Fruit fly (Drosophila melanogaster): ENCODE measurements around the gene Rsph9.

The Rsph9 gene

DNA sequence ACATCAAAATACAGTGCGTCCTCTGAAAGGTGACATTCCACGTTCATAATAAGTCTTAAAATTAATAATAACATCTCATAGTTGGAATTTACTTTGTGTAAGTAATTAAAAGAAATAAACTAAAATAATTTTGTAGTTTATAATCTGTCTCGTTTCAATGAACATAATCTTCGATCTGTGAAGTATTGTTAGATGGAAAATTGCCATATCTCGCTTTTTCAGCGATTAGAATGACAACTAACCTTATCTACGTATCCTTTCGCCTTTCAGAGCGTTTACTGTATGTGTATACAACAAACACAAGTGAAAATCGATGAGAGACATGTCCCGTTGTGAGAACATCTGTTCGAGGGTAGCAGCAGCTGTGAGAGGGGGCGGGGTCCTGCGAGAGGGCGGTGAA is 30.1 kb downstream of the Rsph9 start (continued):
- TF ChIP-seq CG8765 (GFP tag; IDR thresholded peaks at IDR 0.05) (no peak), CG9215 (GFP tag; IDR thresholded peaks at IDR 0.05) (peak; percentile 49), CG4282 (GFP tag; optimal IDR thresholded peaks at IDR 0.05) (no peak), CG14710 (tag; optimal IDR thresholded peaks at IDR 0.05) (peak; percentile 87), CG10267 (tag; optimal IDR thresholded peaks at IDR 0.05) (peak; percentile 66), CG17568 (GFP tag; optimal IDR thresholded peaks at IDR 0.05) (peak; percentile 69), CG2129 (GFP tag; IDR thresholded peaks at IDR 0.05; ENCODE audit: partially characterized antibody) (no peak), Awh (GFP tag; IDR thresholded peaks at IDR 0.05) (no peak), Lpt (GFP tag; optimal IDR thresholded peaks at IDR 0.05) (no peak), Ravus (GFP tag; IDR thresholded peaks at IDR 0.05) (no peak), Sry-δ (GFP tag; optimal IDR thresholded peaks at IDR 0.05) (no peak), org-1 (GFP tag; optimal IDR thresholded peaks at IDR 0.05) (peak; percentile 79), sob (GFP tag; IDR thresholded peaks at IDR 0.05) (0 out of 2 replicates have a peak, but pooled peaks have one; percentile 15), CG10565 (GFP tag; optimal IDR thresholded peaks at IDR 0.05) (no peak), sqz (GFP tag; optimal IDR thresholded peaks at IDR 0.05) (peak; percentile 73), CG15269 (tag; optimal IDR thresholded peaks at IDR 0.05) (peak; percentile 68), nau (GFP tag; optimal IDR thresholded peaks at IDR 0.05) (peak; percentile 74), hb (GFP tag; IDR thresholded peaks at IDR 0.05; ENCODE audit: partially characterized antibody) (no peak), CG9797 (GFP tag; optimal IDR thresholded peaks at IDR 0.05) (no peak), CG8089 (GFP tag; optimal IDR thresholded peaks at IDR 0.05) (peak; percentile 12), CG1647 (GFP tag; optimal IDR thresholded peaks at IDR 0.05) (peak; percentile 16), fu2 (GFP tag; optimal IDR thresholded peaks at IDR 0.05) (peak; percentile 8), CG18619 (GFP tag; optimal IDR thresholded peaks at IDR 0.05) (peak; percentile 54), Sry-β (GFP tag; optimal IDR thresholded peaks at IDR 0.05) (no peak), Bdp1 (GFP tag; optimal IDR thresholded peaks at IDR 0.05) (no peak), CG42726 (GFP tag; IDR thresholded peaks at IDR 0.05; ENCODE audit: partially characterized antibody) (no peak), CG11723 (GFP tag; optimal IDR thresholded peaks at IDR 0.05) (peak; percentile 50), CG43689 (GFP tag; IDR thresholded peaks at IDR 0.05) (no peak), ems (GFP tag; optimal IDR thresholded peaks at IDR 0.05) (peak; percentile 16), CG6254 (GFP tag; optimal IDR thresholded peaks at IDR 0.05) (peak; percentile 73), kay (GFP tag; optimal IDR thresholded peaks at IDR 0.05) (no peak), CG15514 (GFP tag; optimal IDR thresholded peaks at IDR 0.05) (peak; percentile 63), tna (GFP tag; IDR thresholded peaks at IDR 0.05; ENCODE audit: partially characterized antibody) (no peak), CG12236 (GFP tag; optimal IDR thresholded peaks at IDR 0.05) (no peak), bowl (GFP tag; IDR thresholded peaks at IDR 0.05) (no peak), sens-2 (GFP tag; IDR thresholded peaks at IDR 0.05) (no peak), CG17361 (GFP tag; IDR thresholded peaks at IDR 0.05) (peak; percentile 92)

DNA sequence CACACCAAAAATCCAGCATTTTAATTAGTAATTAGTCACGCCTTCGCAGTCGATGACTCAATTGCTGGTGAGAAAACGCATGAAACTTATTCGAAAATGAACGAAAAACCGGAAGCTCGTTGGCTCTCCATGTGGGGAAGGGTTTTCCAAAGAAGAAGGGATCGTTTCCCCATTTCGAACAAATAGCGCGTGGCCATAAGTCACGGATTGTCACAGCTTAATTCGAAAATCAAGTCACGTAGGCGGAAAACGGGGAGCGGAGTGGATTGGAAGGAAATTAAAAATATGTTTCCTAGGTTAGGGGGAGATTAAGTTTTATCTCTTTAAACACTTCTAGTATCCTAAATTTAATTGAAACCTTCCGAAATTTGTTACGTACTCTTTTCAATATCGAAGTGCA is 30.8 kb downstream of the Rsph9 start:
- TF ChIP-seq C15 (GFP tag; IDR thresholded peaks at IDR 0.05) (no peak), CG5953 (GFP tag; IDR thresholded peaks at IDR 0.05) (no peak), az2 (GFP tag; optimal IDR thresholded peaks at IDR 0.05) (no peak), CG8388 (GFP tag; optimal IDR thresholded peaks at IDR 0.05) (no peak), dm (GFP tag; optimal IDR thresholded peaks at IDR 0.05) (no peak), Meics (GFP tag; optimal IDR thresholded peaks at IDR 0.05) (no peak), sr (GFP tag; IDR thresholded peaks at IDR 0.05) (no peak), kni (GFP tag; optimal IDR thresholded peaks at IDR 0.05) (peak; percentile 38), CG10267 (tag; optimal IDR thresholded peaks at IDR 0.05) (no peak), CG17361 (GFP tag; IDR thresholded peaks at IDR 0.05) (no peak), ken (GFP tag; IDR thresholded peaks at IDR 0.05) (no peak), bigmax (GFP tag; optimal IDR thresholded peaks at IDR 0.05) (no peak), CG7357 (GFP tag; IDR thresholded peaks at IDR 0.05) (no peak), gsb (GFP tag; IDR thresholded peaks at IDR 0.05) (no peak), CoRest (tag; optimal IDR thresholded peaks at IDR 0.05) (no peak), caup (GFP tag; optimal IDR thresholded peaks at IDR 0.05; ENCODE audit: severe bottlenecking) (no peak), GATAe (GFP tag; conservative IDR thresholded peaks at IDR 0.05) (no peak), peb (GFP tag; IDR thresholded peaks at IDR 0.05) (no peak), Lpt (GFP tag; optimal IDR thresholded peaks at IDR 0.05) (no peak)
